Worm (Caenorhabditis elegans) whole organism, young adult: ENCODE data around the gene Y50E8A.22.

Source experiments
- Y53G8AR.9 ChIP-seq: fragments of 200-800 bp; sonication (Bioruptor generic); conservative IDR thresholded peaks from 2 replicates; pipeline ENCODE4 v1.3.6; 2022; ENCODE audit warnings: missing genetic modification reagents, missing genetic modification characterization, missing compliant biosample characterization
- Y95B8A.8 ChIP-seq: fragments of 200-800 bp; sonication (Bioruptor generic); IDR thresholded peaks from 2 replicates; pipeline ENCODE4 v1.3.6; 2022; ENCODE audit warnings: missing genetic modification reagents, missing genetic modification characterization, missing compliant biosample characterization
- bed-1 ChIP-seq: fragments of 200-800 bp; sonication (Bioruptor generic); IDR thresholded peaks from 2 replicates; pipeline ENCODE4 v1.3.6; 2022; ENCODE audit warnings: missing genetic modification reagents, missing genetic modification characterization, missing compliant biosample characterization
- ceh-79 ChIP-seq: sonication (generic microtip); optimal IDR thresholded peaks from 2 replicates; lab custom pipeline; 2017; ENCODE audit warnings: mild to moderate bottlenecking, missing genetic modification characterization, missing compliant biosample characterization
- hlh-26 ChIP-seq: fragments of 200-800 bp; sonication (Bioruptor generic); conservative IDR thresholded peaks from 2 replicates; pipeline ENCODE4 v1.3.6; 2022; ENCODE audit warnings: missing genetic modification reagents, missing genetic modification characterization, missing compliant biosample characterization
- nhr-27 ChIP-seq: fragments of 200-800 bp; sonication (Bioruptor generic); optimal IDR thresholded peaks from 2 replicates; lab custom pipeline; 2018; ENCODE audit warnings: mild to moderate bottlenecking, missing genetic modification characterization, moderate library complexity, missing compliant biosample characterization
- nhr-80 ChIP-seq: sonication (generic microtip); optimal IDR thresholded peaks from 2 replicates; lab custom pipeline; 2016; ENCODE audit warnings: missing genetic modification characterization, missing compliant biosample characterization
- nhr-90 ChIP-seq: sonication (generic microtip); optimal IDR thresholded peaks from 2 replicates; lab custom pipeline; 2016; ENCODE audit warnings: missing genotype, mild to moderate bottlenecking, missing genetic modification characterization, missing compliant biosample characterization

ce11 chrV:14788462-14788861 lies 39.6 kb upstream of the Y50E8A.22 start:
- TF ChIP-seq hlh-26 (GFP tag; lab: Robert Waterston, UW) (no peak), nhr-90 (tag; lab: Kevin White, UChicago) (no peak), nhr-27 (no peak), ceh-79 (tag; lab: Kevin White, UChicago) (no peak), Y95B8A.8 (GFP tag; lab: Robert Waterston, UW) (no peak), nhr-80 (tag; lab: Kevin White, UChicago) (no peak), bed-1 (no peak), Y53G8AR.9 (GFP tag; lab: Robert Waterston, UW) (no peak)
